Fruit fly (Drosophila melanogaster): Measurements from ENCODE around the gene Cul3.

- TF ChIP-seq CTCF (optimal IDR thresholded peaks at IDR 0.05) (no peak), CG8478 (optimal IDR thresholded peaks at IDR 0.05) (no peak)
These were observed 4.0 kb upstream of the Cul3 start for dm6 chr2L:15275794-15276193.
